Worm (Caenorhabditis elegans): ENCODE results near the gene R03D7.8.
A peak's percentile ranks its signal among the peaks of the same experiment; 100 is the strongest.

R03D7.8 gene

ce11 chrII:10925804-10926570 lies 30.7 kb downstream of the R03D7.8 start, which contains the start of gene metr-1 (continued):
- TF ChIP-seq ets-5 (GFP tag; IDR thresholded peaks at IDR 0.05): no peak
- no peak for TF ChIP-seq nhr-76 (tag; optimal IDR thresholded peaks at IDR 0.05)
- no peak for TF ChIP-seq dsc-1 (tag; optimal IDR thresholded peaks at IDR 0.05)
- no peak for TF ChIP-seq sptf-1 (tag; optimal IDR thresholded peaks at IDR 0.05)
- no peak for TF ChIP-seq nhr-11 (tag; optimal IDR thresholded peaks at IDR 0.05)
- TF ChIP-seq nhr-47 (tag; optimal IDR thresholded peaks at IDR 0.05): peak; percentile 60
- TF ChIP-seq hlh-4 (tag; optimal IDR thresholded peaks at IDR 0.05): no peak
- TF ChIP-seq lin-14 (GFP tag; optimal IDR thresholded peaks at IDR 0.05): peak; percentile 18
- peak; percentile 31 for TF ChIP-seq blmp-1 (tag; optimal IDR thresholded peaks at IDR 0.05)
- no peak for TF ChIP-seq pqm-1 (tag; optimal IDR thresholded peaks at IDR 0.05)
- TF ChIP-seq nhr-19 (GFP tag; conservative IDR thresholded peaks at IDR 0.05): peak; percentile 33; the same call in 1 of the 2 replicates
- no peak for TF ChIP-seq unc-130 (tag; optimal IDR thresholded peaks at IDR 0.05)
- TF ChIP-seq fkh-10 (GFP tag; optimal IDR thresholded peaks at IDR 0.05): no peak
- TF ChIP-seq lin-15B (tag; optimal IDR thresholded peaks at IDR 0.05): no peak
- no peak for TF ChIP-seq nhr-237 (tag; optimal IDR thresholded peaks at IDR 0.05)
- no peak for TF ChIP-seq zip-4 (GFP tag; optimal IDR thresholded peaks at IDR 0.05)
- peak; percentile 31 for TF ChIP-seq nhr-20 (tag; optimal IDR thresholded peaks at IDR 0.05)
- TF ChIP-seq swsn-7 (tag; optimal IDR thresholded peaks at IDR 0.05): no peak
- no peak for TF ChIP-seq tbx-2 (tag; optimal IDR thresholded peaks at IDR 0.05)
- TF ChIP-seq lir-3 (tag; optimal IDR thresholded peaks at IDR 0.05; ENCODE audit: poor library complexity): peak; percentile 17
- no peak for TF ChIP-seq fos-1 (tag; optimal IDR thresholded peaks at IDR 0.05)
- no peak for TF ChIP-seq grh-1 (GFP tag; IDR thresholded peaks at IDR 0.05)
- TF ChIP-seq hlh-17 (GFP tag; optimal IDR thresholded peaks at IDR 0.05; ENCODE audit: borderline replicate concordance): no peak
- no peak for TF ChIP-seq C04F5.9 (tag; optimal IDR thresholded peaks at IDR 0.05)
- TF ChIP-seq lin-39 (tag; optimal IDR thresholded peaks at IDR 0.05): no peak
- peak; percentile 61 for TF ChIP-seq nhr-85 (tag)
- peak; percentile 9 for TF ChIP-seq fkh-8 (tag; optimal IDR thresholded peaks at IDR 0.05)
- peak; percentile 71 for TF ChIP-seq egl-13 (tag; optimal IDR thresholded peaks at IDR 0.05)
- TF ChIP-seq ztf-4 (tag; optimal IDR thresholded peaks at IDR 0.05): no peak
- TF ChIP-seq ama-1 (optimal IDR thresholded peaks at IDR 0.05): no peak
- TF ChIP-seq pax-3 (tag; optimal IDR thresholded peaks at IDR 0.05): no peak
- TF ChIP-seq elt-3 (tag; optimal IDR thresholded peaks at IDR 0.05): peak in 1 of 6 experiments; percentile 4
- TF ChIP-seq ceh-63 (GFP tag; optimal IDR thresholded peaks at IDR 0.05): no peak
- TF ChIP-seq xbp-1 (tag; optimal IDR thresholded peaks at IDR 0.05): no peak
- no peak for TF ChIP-seq ceh-8 (GFP tag; optimal IDR thresholded peaks at IDR 0.05)
- TF ChIP-seq egl-27 (tag; optimal IDR thresholded peaks at IDR 0.05): no peak
- TF ChIP-seq unc-30 (tag; optimal IDR thresholded peaks at IDR 0.05): no peak
- TF ChIP-seq sup-37 (GFP tag; optimal IDR thresholded peaks at IDR 0.05): no peak

DNA sequence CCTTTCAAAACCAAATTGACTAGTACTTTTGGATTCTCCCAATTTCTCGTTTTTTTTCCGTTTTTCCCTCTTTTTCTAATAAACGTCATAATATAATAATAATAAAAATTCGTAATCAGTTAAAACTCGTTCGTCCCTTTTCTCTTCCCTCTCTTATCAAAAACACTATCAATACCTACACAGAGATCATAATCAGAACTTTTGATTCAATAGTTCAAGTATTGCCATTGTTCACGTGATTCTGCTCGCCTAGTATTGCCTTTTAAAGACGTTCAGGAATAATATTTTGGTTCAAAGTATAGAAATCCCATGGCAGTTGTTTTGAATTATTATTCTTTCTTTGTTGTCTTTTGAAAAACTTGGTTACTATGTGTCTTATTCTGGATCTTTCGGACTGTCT lies 32.0 kb downstream of the R03D7.8 start:
- TF ChIP-seq egl-13 (tag; optimal IDR thresholded peaks at IDR 0.05): no peak
- TF ChIP-seq ets-5 (GFP tag; IDR thresholded peaks at IDR 0.05): no peak
- TF ChIP-seq C34B4.2 (tag; optimal IDR thresholded peaks at IDR 0.05): no peak
- TF ChIP-seq dsc-1 (tag; optimal IDR thresholded peaks at IDR 0.05): no peak
- TF ChIP-seq ceh-90 (tag; optimal IDR thresholded peaks at IDR 0.05): no peak
- TF ChIP-seq elt-3 (tag; optimal IDR thresholded peaks at IDR 0.05): peak in 2 of 6 experiments; percentile 11 to 69
- no peak for TF ChIP-seq hlh-17 (GFP tag; optimal IDR thresholded peaks at IDR 0.05; ENCODE audit: borderline replicate concordance)
- TF ChIP-seq zag-1 (tag; optimal IDR thresholded peaks at IDR 0.05): no peak
- peak in 1 of 2 experiments; percentile 27 for TF ChIP-seq lin-35 (GFP tag; optimal IDR thresholded peaks at IDR 0.05)
- peak; percentile 8 for TF ChIP-seq blmp-1 (tag; optimal IDR thresholded peaks at IDR 0.05)
- TF ChIP-seq ceh-88 (GFP tag; IDR thresholded peaks at IDR 0.05): no peak
- no peak for TF ChIP-seq ceh-8 (GFP tag; optimal IDR thresholded peaks at IDR 0.05)
- no peak for TF ChIP-seq skn-1 (tag; optimal IDR thresholded peaks at IDR 0.05)
- no peak for TF ChIP-seq unc-98 (GFP tag; IDR thresholded peaks at IDR 0.05)
- TF ChIP-seq zip-4 (GFP tag; optimal IDR thresholded peaks at IDR 0.05): no peak
- no peak for TF ChIP-seq nhr-237 (tag; optimal IDR thresholded peaks at IDR 0.05)
- no peak for TF ChIP-seq swsn-7 (tag; optimal IDR thresholded peaks at IDR 0.05)
- TF ChIP-seq snpc-4 (tag; optimal IDR thresholded peaks at IDR 0.05): no peak
- peak; percentile 50 for TF ChIP-seq nhr-71 (tag; optimal IDR thresholded peaks at IDR 0.05)
- no peak for TF ChIP-seq ceh-82 (tag; optimal IDR thresholded peaks at IDR 0.05)
- TF ChIP-seq ztf-4 (tag; optimal IDR thresholded peaks at IDR 0.05): no peak
- TF ChIP-seq lin-39 (tag; optimal IDR thresholded peaks at IDR 0.05): no peak
- TF ChIP-seq grh-1 (GFP tag; IDR thresholded peaks at IDR 0.05): no peak
- no peak for TF ChIP-seq tbx-2 (tag; optimal IDR thresholded peaks at IDR 0.05)
- no peak for TF ChIP-seq aly-2 (tag; optimal IDR thresholded peaks at IDR 0.05)
- TF ChIP-seq tlp-1 (tag; optimal IDR thresholded peaks at IDR 0.05): no peak
- TF ChIP-seq unc-62 (GFP tag; optimal IDR thresholded peaks at IDR 0.05): no peak

Measured in whole organism, L1 larva.